Worm (Caenorhabditis elegans): ENCODE results near the gene T07A5.1.

The T07A5.1 gene

DNA sequence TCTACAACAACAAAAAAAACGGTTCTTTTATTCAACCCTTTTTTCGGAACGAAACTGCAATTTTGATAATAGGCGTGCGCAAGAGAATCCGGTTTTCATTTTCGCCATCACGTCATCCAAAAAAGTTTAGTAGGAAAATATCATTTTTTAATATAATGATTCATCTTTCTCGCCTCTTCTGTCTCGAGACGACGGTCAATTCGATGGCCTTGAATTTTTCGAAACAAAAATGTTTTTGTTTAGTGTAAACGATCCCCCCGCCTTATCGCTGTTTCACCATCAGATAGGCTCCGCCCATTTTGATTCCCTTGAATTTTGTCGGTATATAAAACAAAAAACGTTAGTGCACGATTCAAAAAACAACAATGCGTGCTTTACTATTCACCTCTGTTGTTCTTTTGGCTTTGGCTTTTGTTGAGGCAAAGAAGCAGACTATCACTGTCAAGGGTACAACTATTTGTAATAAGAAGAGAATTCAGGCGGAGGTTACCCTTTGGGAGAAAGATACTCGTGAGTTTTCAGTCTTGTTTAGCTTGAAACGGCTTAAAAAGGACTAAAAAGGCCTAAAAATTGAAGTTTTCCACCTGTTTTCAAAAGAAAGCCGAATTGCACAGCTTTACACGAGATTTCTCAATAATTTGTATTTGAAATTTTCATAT, 31.6 kb upstream of the T07A5.1 start, which contains the start of gene ttr-15:
ttr-15 (plus strand) TSS at position 340 of the 659 bp plus-strand sequence.
- TF ChIP-seq pqm-1 (tag; optimal IDR thresholded peaks at IDR 0.05) = no peak
- TF ChIP-seq ama-1 (optimal IDR thresholded peaks at IDR 0.05) = no peak
- TF ChIP-seq fkh-2 (tag; optimal IDR thresholded peaks at IDR 0.05) = no peak
- no peak for TF ChIP-seq mdl-1 (tag; optimal IDR thresholded peaks at IDR 0.05)
- no peak for TF ChIP-seq hmg-11 (tag; optimal IDR thresholded peaks at IDR 0.05)
- no peak for TF ChIP-seq nhr-11 (tag; optimal IDR thresholded peaks at IDR 0.05)
- TF ChIP-seq elt-1 (tag; optimal IDR thresholded peaks at IDR 0.05) = peak; percentile 43
- no peak for TF ChIP-seq pha-4 (tag; optimal IDR thresholded peaks at IDR 0.05)
- TF ChIP-seq jun-1 (tag; optimal IDR thresholded peaks at IDR 0.05) = peak; percentile 48
- TF ChIP-seq nhr-12 (tag; optimal IDR thresholded peaks at IDR 0.05) = no peak
- TF ChIP-seq aly-2 (tag; optimal IDR thresholded peaks at IDR 0.05) = no peak
- peak; percentile 51 for TF ChIP-seq nhr-25 (tag; optimal IDR thresholded peaks at IDR 0.05)
- no peak for TF ChIP-seq ztf-11 (tag; optimal IDR thresholded peaks at IDR 0.05)
- TF ChIP-seq zag-1 (tag; optimal IDR thresholded peaks at IDR 0.05) = no peak
- TF ChIP-seq lsy-12 (tag; optimal IDR thresholded peaks at IDR 0.05) = no peak
- no peak for TF ChIP-seq unc-62 (GFP tag; optimal IDR thresholded peaks at IDR 0.05)
- peak; percentile 27 for TF ChIP-seq ceh-28 (tag; optimal IDR thresholded peaks at IDR 0.05)
- peak; percentile 27 for TF ChIP-seq nhr-23 (tag; optimal IDR thresholded peaks at IDR 0.05)
- TF ChIP-seq snpc-4 (tag; optimal IDR thresholded peaks at IDR 0.05) = no peak
- TF ChIP-seq nhr-77 (tag; optimal IDR thresholded peaks at IDR 0.05) = no peak
- TF ChIP-seq lin-39 (tag; optimal IDR thresholded peaks at IDR 0.05) = no peak
- TF ChIP-seq nhr-67 (tag; optimal IDR thresholded peaks at IDR 0.05) = no peak
- TF ChIP-seq ceh-9 (tag; optimal IDR thresholded peaks at IDR 0.05) = no peak
- peak; percentile 61 for TF ChIP-seq nhr-43 (tag; optimal IDR thresholded peaks at IDR 0.05; ENCODE audit: poor library complexity, severe bottlenecking)
- no peak for TF ChIP-seq daf-12 (tag; optimal IDR thresholded peaks at IDR 0.05)

DNA sequence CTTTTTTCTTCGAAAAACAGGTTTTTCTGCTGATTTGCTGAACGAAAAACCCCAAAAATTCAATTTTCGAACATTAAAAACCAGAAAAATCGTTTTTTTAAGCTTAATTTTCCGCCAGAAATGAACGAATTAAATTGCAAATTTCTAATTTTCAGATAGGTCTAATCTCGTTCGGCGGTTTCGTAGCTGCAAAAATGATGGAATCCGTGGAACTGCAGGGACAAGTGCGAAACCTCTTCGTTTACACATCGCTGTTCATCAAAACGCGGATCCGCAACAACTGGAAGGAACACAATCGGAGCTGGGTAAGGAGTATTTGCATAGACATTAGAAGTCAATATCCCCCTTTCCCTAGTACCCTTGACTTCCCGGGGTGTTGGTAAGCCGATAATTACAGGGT, 30.1 kb upstream of the T07A5.1 start:
- no peak for TF ChIP-seq nhr-77 (tag; optimal IDR thresholded peaks at IDR 0.05)

DNA sequence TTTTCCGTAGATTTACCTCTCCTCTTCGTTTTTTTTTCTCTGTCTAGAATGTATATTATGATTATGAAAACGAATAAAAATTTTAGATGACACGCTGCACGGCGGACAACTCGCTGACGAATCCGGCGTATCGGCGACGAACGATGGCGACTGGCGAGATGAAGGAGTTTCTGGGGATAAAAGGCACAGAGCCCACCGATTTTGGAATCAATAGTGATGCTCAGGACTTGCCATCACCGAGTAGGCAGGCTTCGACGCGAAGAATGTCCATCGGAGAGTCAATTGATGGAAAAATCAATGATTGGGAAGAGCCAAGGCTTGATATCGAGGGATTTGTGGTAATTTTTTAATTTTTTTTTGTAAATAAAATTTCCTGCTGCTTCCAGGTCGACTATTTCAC, 29.1 kb upstream of the T07A5.1 start, which contains the start of gene ced-9:
ced-9 (plus strand) TSS at position 87 of the 400 bp plus-strand sequence.
- TF ChIP-seq snpc-4 (tag; optimal IDR thresholded peaks at IDR 0.05) = no peak
- TF ChIP-seq egl-27 (tag; optimal IDR thresholded peaks at IDR 0.05) = no peak
- TF ChIP-seq nfya-1 (tag; optimal IDR thresholded peaks at IDR 0.05; ENCODE audit: insufficient read depth) = no peak
- no peak for TF ChIP-seq elt-2 (tag; optimal IDR thresholded peaks at IDR 0.05)
- no peak for TF ChIP-seq hmg-11 (tag; optimal IDR thresholded peaks at IDR 0.05)
- no peak for TF ChIP-seq nhr-67 (tag; optimal IDR thresholded peaks at IDR 0.05)
- no peak for TF ChIP-seq unc-39 (tag; optimal IDR thresholded peaks at IDR 0.05)
- TF ChIP-seq ZK546.5 (tag; optimal IDR thresholded peaks at IDR 0.05) = no peak
- no peak for TF ChIP-seq eor-1 (tag; optimal IDR thresholded peaks at IDR 0.05)
- no peak for TF ChIP-seq unc-62 (GFP tag; optimal IDR thresholded peaks at IDR 0.05)
- no peak for TF ChIP-seq fkh-2 (tag; optimal IDR thresholded peaks at IDR 0.05)
- TF ChIP-seq nhr-23 (tag; optimal IDR thresholded peaks at IDR 0.05) = no peak
- TF ChIP-seq ceh-9 (tag; optimal IDR thresholded peaks at IDR 0.05) = no peak
- TF ChIP-seq daf-12 (tag; optimal IDR thresholded peaks at IDR 0.05) = no peak

DNA sequence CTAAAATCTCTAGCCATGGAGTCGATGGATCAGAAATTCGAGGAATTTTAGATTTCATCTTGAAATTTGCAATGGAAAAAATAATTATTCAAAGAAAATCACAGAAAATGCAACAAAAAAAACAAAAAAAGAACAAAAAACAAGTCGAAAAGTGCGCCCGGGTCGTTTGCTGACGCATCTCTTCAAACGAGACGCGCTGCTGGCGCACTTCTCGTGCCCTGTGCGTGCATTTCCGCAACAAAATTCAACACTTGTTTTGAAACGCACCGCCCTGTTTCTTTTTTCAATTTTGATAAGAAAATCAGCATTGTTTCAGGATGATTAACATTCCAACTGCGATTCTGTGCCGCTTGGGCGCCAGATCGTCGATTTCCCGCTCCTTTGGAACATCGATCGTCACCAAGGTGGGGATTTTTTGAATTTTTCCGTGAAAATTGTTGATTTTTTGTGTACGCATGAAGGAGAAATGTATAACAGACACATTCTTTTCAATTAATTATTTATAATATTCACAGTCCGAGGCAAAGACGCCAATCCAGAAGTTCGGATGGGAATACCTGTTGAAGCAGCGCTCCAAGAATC, 28.1 kb upstream of the T07A5.1 start, which contains the start of the genes jmjd-4 and mev-1:
jmjd-4 (minus strand) TSS at position 58 of the 582 bp plus-strand sequence.
mev-1 (plus strand) TSS at position 317 of the 582 bp plus-strand sequence.
- TF ChIP-seq jun-1 (tag; optimal IDR thresholded peaks at IDR 0.05) = peak; percentile 82
- TF ChIP-seq elt-2 (tag; optimal IDR thresholded peaks at IDR 0.05) = peak; percentile 84
- TF ChIP-seq ceh-82 (tag; optimal IDR thresholded peaks at IDR 0.05) = peak; percentile 56
- TF ChIP-seq nhr-28 (tag; optimal IDR thresholded peaks at IDR 0.05) = no peak
- no peak for TF ChIP-seq nhr-12 (tag; optimal IDR thresholded peaks at IDR 0.05)
- TF ChIP-seq ceh-9 (tag; optimal IDR thresholded peaks at IDR 0.05) = no peak
- peak; percentile 89 for TF ChIP-seq nhr-25 (tag; optimal IDR thresholded peaks at IDR 0.05)
- TF ChIP-seq nhr-67 (tag; optimal IDR thresholded peaks at IDR 0.05) = no peak
- no peak for TF ChIP-seq fos-1 (tag; optimal IDR thresholded peaks at IDR 0.05)
- TF ChIP-seq skn-1 (tag; optimal IDR thresholded peaks at IDR 0.05) = peak; percentile 69
- peak; percentile 91 for TF ChIP-seq hmg-11 (tag; optimal IDR thresholded peaks at IDR 0.05)
- TF ChIP-seq fkh-2 (tag; optimal IDR thresholded peaks at IDR 0.05) = no peak
- TF ChIP-seq lin-15B (tag; optimal IDR thresholded peaks at IDR 0.05) = peak; percentile 91
- no peak for TF ChIP-seq unc-62 (GFP tag; optimal IDR thresholded peaks at IDR 0.05)
- peak; percentile 90 for TF ChIP-seq nfya-1 (tag; optimal IDR thresholded peaks at IDR 0.05; ENCODE audit: insufficient read depth)
- peak; percentile 33 for TF ChIP-seq elt-1 (tag; optimal IDR thresholded peaks at IDR 0.05)
- TF ChIP-seq egl-5 (tag; optimal IDR thresholded peaks at IDR 0.05) = peak; percentile 39
- peak; percentile 87 for TF ChIP-seq lsy-12 (tag; optimal IDR thresholded peaks at IDR 0.05)
- TF ChIP-seq nhr-11 (tag; optimal IDR thresholded peaks at IDR 0.05) = no peak
- peak; percentile 35 for TF ChIP-seq nhr-77 (tag; optimal IDR thresholded peaks at IDR 0.05)
- TF ChIP-seq lin-39 (tag; optimal IDR thresholded peaks at IDR 0.05) = peak; percentile 72
- TF ChIP-seq ceh-28 (tag; optimal IDR thresholded peaks at IDR 0.05) = peak; percentile 60
- peak; percentile 89 for TF ChIP-seq nhr-23 (tag; optimal IDR thresholded peaks at IDR 0.05)
- peak; percentile 45 for TF ChIP-seq fkh-10 (GFP tag; optimal IDR thresholded peaks at IDR 0.05)
- TF ChIP-seq zag-1 (tag; optimal IDR thresholded peaks at IDR 0.05) = no peak
- no peak for TF ChIP-seq mml-1 (tag; optimal IDR thresholded peaks at IDR 0.05)
- peak; percentile 82 for TF ChIP-seq tbx-2 (tag; optimal IDR thresholded peaks at IDR 0.05)
- no peak for TF ChIP-seq daf-12 (tag; optimal IDR thresholded peaks at IDR 0.05)
- no peak for TF ChIP-seq egl-27 (tag; optimal IDR thresholded peaks at IDR 0.05)
- no peak for TF ChIP-seq unc-39 (tag; optimal IDR thresholded peaks at IDR 0.05)
- peak; percentile 71 for TF ChIP-seq pqm-1 (tag; optimal IDR thresholded peaks at IDR 0.05)
- TF ChIP-seq ama-1 (optimal IDR thresholded peaks at IDR 0.05) = peak; percentile 52
- TF ChIP-seq nhr-43 (tag; optimal IDR thresholded peaks at IDR 0.05; ENCODE audit: poor library complexity, severe bottlenecking) = peak; percentile 87
- TF ChIP-seq ceh-16 (tag; optimal IDR thresholded peaks at IDR 0.05) = no peak
- TF ChIP-seq eor-1 (tag; optimal IDR thresholded peaks at IDR 0.05) = no peak

All from whole organism, L3 larva.